Fruit fly (Drosophila melanogaster): ENCODE measurements around the gene Srp14.

- TF ChIP-seq Dll (optimal IDR thresholded peaks at IDR 0.05), result no peak
- no peak for TF ChIP-seq CG8478 (optimal IDR thresholded peaks at IDR 0.05)
- no peak for TF ChIP-seq psq (optimal IDR thresholded peaks at IDR 0.05)
- TF ChIP-seq EcR (GFP tag; optimal IDR thresholded peaks at IDR 0.05), result no peak
- TF ChIP-seq usp (GFP tag; optimal IDR thresholded peaks at IDR 0.05), result no peak
These were observed 5.7 kb downstream of the Srp14 start, which contains the start of gene CG16953 for dm6 chr3R:20585566-20585965.
